Fruit fly (Drosophila melanogaster) Kc167 (cell line): ENCODE results near the gene CG6660.

Experiments
- Myc ChIP-seq: fragments of >200 bp; optimal IDR thresholded peaks from 2 replicates; lab custom pipeline; 2017; ENCODE audit warnings: missing external identifiers
- Sin3A ChIP-seq: fragments of >200 bp; optimal IDR thresholded peaks from 2 replicates; lab custom pipeline; 2018; ENCODE audit warnings: missing external identifiers

- TF ChIP-seq Sin3A: no peak
- TF ChIP-seq Myc (lab: Kevin White, UChicago): no peak
Measured at dm6 chr3R:22891707-22892106, 31.4 kb upstream of the CG6660 start.
